Fruit fly (Drosophila melanogaster): ENCODE measurements around the gene S-Lap2.

S-Lap2 gene

dm6 chr3L:8584086-8584485 lies 35.6 kb upstream of the S-Lap2 start (continued):
- TF ChIP-seq bab2 (GFP tag; optimal IDR thresholded peaks at IDR 0.05), result peak; percentile 28
- TF ChIP-seq CkIIα-i1 (GFP tag; IDR thresholded peaks at IDR 0.05), result peak; percentile 22; the same call in 1 of the 2 replicates
- no peak for TF ChIP-seq fd96Cb (tag; optimal IDR thresholded peaks at IDR 0.05)
- peak; percentile 25; the same call in 1 of the 2 replicates for TF ChIP-seq wdn (GFP tag; IDR thresholded peaks at IDR 0.05)
- TF ChIP-seq org-1 (GFP tag; optimal IDR thresholded peaks at IDR 0.05), result peak; percentile 68
- peak; percentile 15 for TF ChIP-seq CG10543 (GFP tag; optimal IDR thresholded peaks at IDR 0.05)
- TF ChIP-seq CG6791 (GFP tag; IDR thresholded peaks at IDR 0.05; ENCODE audit: partially characterized antibody), result no peak
- TF ChIP-seq CG12071 (GFP tag; optimal IDR thresholded peaks at IDR 0.05), result peak; percentile 75
- TF ChIP-seq CG2116 (GFP tag; optimal IDR thresholded peaks at IDR 0.05), result peak; percentile 28
- TF ChIP-seq slbo (GFP tag; IDR thresholded peaks at IDR 0.05), result no peak
- TF ChIP-seq CG1024 (GFP tag; IDR thresholded peaks at IDR 0.05), result no peak
- TF ChIP-seq fu2 (GFP tag; optimal IDR thresholded peaks at IDR 0.05), result no peak
- no peak for TF ChIP-seq Six4 (GFP tag; optimal IDR thresholded peaks at IDR 0.05)
- TF ChIP-seq so (GFP tag; IDR thresholded peaks at IDR 0.05), result no peak
- TF ChIP-seq HmgZ (tag; optimal IDR thresholded peaks at IDR 0.05), result no peak
- peak; percentile 82 for TF ChIP-seq Hmr (GFP tag; optimal IDR thresholded peaks at IDR 0.05)
- no peak for TF ChIP-seq grau (tag; optimal IDR thresholded peaks at IDR 0.05)
- TF ChIP-seq Antp (GFP tag; optimal IDR thresholded peaks at IDR 0.05), result peak; percentile 16
- peak; percentile 45; the same call in 1 of the 2 replicates for TF ChIP-seq vvl (GFP tag; IDR thresholded peaks at IDR 0.05)
- TF ChIP-seq Awh (GFP tag; IDR thresholded peaks at IDR 0.05), result peak; percentile 60
- TF ChIP-seq CG12769 (tag; optimal IDR thresholded peaks at IDR 0.05), result peak; percentile 56
- no peak for TF ChIP-seq CG12155 (GFP tag; optimal IDR thresholded peaks at IDR 0.05)
- peak; percentile 61 for TF ChIP-seq Fer1 (GFP tag; optimal IDR thresholded peaks at IDR 0.05)
- TF ChIP-seq fd102C (GFP tag; optimal IDR thresholded peaks at IDR 0.05), result no peak
- no peak for TF ChIP-seq vnd (GFP tag; IDR thresholded peaks at IDR 0.05; ENCODE audit: partially characterized antibody)
- TF ChIP-seq Eip74EF (GFP tag; optimal IDR thresholded peaks at IDR 0.05), result no peak
- TF ChIP-seq maf-S (GFP tag; optimal IDR thresholded peaks at IDR 0.05), result peak; percentile 1
- TF ChIP-seq CG12236 (GFP tag; optimal IDR thresholded peaks at IDR 0.05), result no peak
- no peak for TF ChIP-seq Sox100B (GFP tag; optimal IDR thresholded peaks at IDR 0.05)
- TF ChIP-seq scrt (GFP tag; optimal IDR thresholded peaks at IDR 0.05), result no peak
- peak; percentile 23 for TF ChIP-seq CG4328 (GFP tag; optimal IDR thresholded peaks at IDR 0.05)
- no peak for TF ChIP-seq Jarid2 (GFP tag; optimal IDR thresholded peaks at IDR 0.05)
- TF ChIP-seq CG12299 (tag; optimal IDR thresholded peaks at IDR 0.05), result peak; percentile 27
- TF ChIP-seq CG31365 (tag; optimal IDR thresholded peaks at IDR 0.05), result peak; percentile 26
- TF ChIP-seq nerfin-1 (tag; optimal IDR thresholded peaks at IDR 0.05), result no peak
- TF ChIP-seq CG6854 (GFP tag; optimal IDR thresholded peaks at IDR 0.05), result peak; percentile 71
- peak; percentile 56 for TF ChIP-seq dmrt99B (tag; optimal IDR thresholded peaks at IDR 0.05)
- TF ChIP-seq MTF-1 (GFP tag; optimal IDR thresholded peaks at IDR 0.05; ENCODE audit: borderline replicate concordance), result peak; percentile 41
- TF ChIP-seq MESR4 (GFP tag; optimal IDR thresholded peaks at IDR 0.05), result no peak
- TF ChIP-seq Ptx1 (GFP tag; IDR thresholded peaks at IDR 0.05), result no peak
- no peak for TF ChIP-seq CG32532 (GFP tag; IDR thresholded peaks at IDR 0.05)
- TF ChIP-seq CG30403 (GFP tag; optimal IDR thresholded peaks at IDR 0.05), result no peak
- no peak for TF ChIP-seq CG4854 (GFP tag; optimal IDR thresholded peaks at IDR 0.05)
- TF ChIP-seq sima (GFP tag; optimal IDR thresholded peaks at IDR 0.05), result no peak
- TF ChIP-seq CG17802 (tag; optimal IDR thresholded peaks at IDR 0.05), result no peak
- no peak for TF ChIP-seq Myb (GFP tag; optimal IDR thresholded peaks at IDR 0.05)
- TF ChIP-seq Sin3A (optimal IDR thresholded peaks at IDR 0.05), result no peak
- no peak for TF ChIP-seq gcm2 (GFP tag; optimal IDR thresholded peaks at IDR 0.05)
- TF ChIP-seq Fer3 (tag; optimal IDR thresholded peaks at IDR 0.05), result peak; percentile 42
- TF ChIP-seq sd (tag; optimal IDR thresholded peaks at IDR 0.05), result peak; percentile 41
- peak; percentile 37 for TF ChIP-seq cwo (GFP tag; optimal IDR thresholded peaks at IDR 0.05)
